Fruit fly (Drosophila melanogaster): ENCODE data around the gene Ugt305A1.

The Ugt305A1 gene

dm6 chr3L:4070221-4070995 is 10.8 kb downstream of the Ugt305A1 start (continued):
- TF ChIP-seq CG9139 (GFP tag; optimal IDR thresholded peaks at IDR 0.05) (peak; percentile 91), Hr38 (GFP tag; optimal IDR thresholded peaks at IDR 0.05) (peak; percentile 88), Blimp-1 (GFP tag; optimal IDR thresholded peaks at IDR 0.05) (peak; percentile 91), dac (GFP tag; optimal IDR thresholded peaks at IDR 0.05) (peak; percentile 97), vri (GFP tag; optimal IDR thresholded peaks at IDR 0.05) (peak; percentile 97), ss (GFP tag; optimal IDR thresholded peaks at IDR 0.05) (peak; percentile 95 to 98), Sox15 (GFP tag; optimal IDR thresholded peaks at IDR 0.05) (peak; percentile 98), cyc (GFP tag; optimal IDR thresholded peaks at IDR 0.05) (peak; percentile 99), eg (GFP tag; IDR thresholded peaks at IDR 0.05) (peak; percentile 99), CG6854 (GFP tag; optimal IDR thresholded peaks at IDR 0.05) (peak; percentile 97), Hr39 (GFP tag; optimal IDR thresholded peaks at IDR 0.05) (peak; percentile 99), esn (GFP tag; optimal IDR thresholded peaks at IDR 0.05) (peak; percentile 99), acj6 (GFP tag; optimal IDR thresholded peaks at IDR 0.05) (peak; percentile 99), CG15336 (GFP tag; IDR thresholded peaks at IDR 0.05) (peak; percentile 99), CG8632 (GFP tag; optimal IDR thresholded peaks at IDR 0.05) (peak; percentile 96), lz (GFP tag; optimal IDR thresholded peaks at IDR 0.05) (peak; percentile 99), CG16779 (tag; optimal IDR thresholded peaks at IDR 0.05) (peak; percentile 91), CG6276 (GFP tag; optimal IDR thresholded peaks at IDR 0.05) (peak; percentile 97), Sox102F (GFP tag; optimal IDR thresholded peaks at IDR 0.05) (peak; percentile 98), OdsH (GFP tag; optimal IDR thresholded peaks at IDR 0.05) (peak; percentile 99), Smox (GFP tag; optimal IDR thresholded peaks at IDR 0.05) (peak; percentile 98), Ets96B (tag; optimal IDR thresholded peaks at IDR 0.05) (peak; percentile 98), topi (GFP tag; optimal IDR thresholded peaks at IDR 0.05) (peak; percentile 97), CG6808 (GFP tag; optimal IDR thresholded peaks at IDR 0.05) (peak; percentile 95), CG8319 (GFP tag; optimal IDR thresholded peaks at IDR 0.05) (peak; percentile 96), CG11294 (GFP tag; IDR thresholded peaks at IDR 0.05) (peak; percentile 98), svp (GFP tag) (peak; percentile 99), CG7368 (GFP tag; optimal IDR thresholded peaks at IDR 0.05) (peak; percentile 97), CG4318 (GFP tag; optimal IDR thresholded peaks at IDR 0.05) (peak; percentile 97), CG8119 (GFP tag; IDR thresholded peaks at IDR 0.05) (peak; percentile 98), spab (GFP tag; optimal IDR thresholded peaks at IDR 0.05) (peak; percentile 96), pdm3 (GFP tag; optimal IDR thresholded peaks at IDR 0.05) (peak; percentile 99), dsx (GFP tag; optimal IDR thresholded peaks at IDR 0.05; ENCODE audit: poor library complexity, severe bottlenecking) (peak; percentile 94), achi (GFP tag; optimal IDR thresholded peaks at IDR 0.05) (peak; percentile 98), net (GFP tag; optimal IDR thresholded peaks at IDR 0.05) (peak; percentile 99), salr (GFP tag; optimal IDR thresholded peaks at IDR 0.05) (peak; percentile 98), CG32006 (GFP tag; optimal IDR thresholded peaks at IDR 0.05) (peak; percentile 99)

dm6 chr3L:4070996-4071379 is 11.4 kb downstream of the Ugt305A1 start:
- TF ChIP-seq CG32006 (GFP tag; optimal IDR thresholded peaks at IDR 0.05) (peak; percentile 44), CG3032 (tag; optimal IDR thresholded peaks at IDR 0.05) (peak; percentile 91), Hr39 (GFP tag; optimal IDR thresholded peaks at IDR 0.05) (peak; percentile 85), CG11762 (GFP tag; optimal IDR thresholded peaks at IDR 0.05; ENCODE audit: insufficient read depth) (peak; percentile 85), Smox (GFP tag; optimal IDR thresholded peaks at IDR 0.05) (peak; percentile 55), fd59A (GFP tag; optimal IDR thresholded peaks at IDR 0.05) (peak; percentile 62), CG11902 (GFP tag; optimal IDR thresholded peaks at IDR 0.05) (peak; percentile 70), CG6163 (GFP tag; IDR thresholded peaks at IDR 0.05) (peak; percentile 97), CG10669 (GFP tag; optimal IDR thresholded peaks at IDR 0.05) (peak; percentile 91), net (GFP tag; optimal IDR thresholded peaks at IDR 0.05) (no peak), CG10631 (GFP tag; optimal IDR thresholded peaks at IDR 0.05) (peak; percentile 86), CG6808 (GFP tag; optimal IDR thresholded peaks at IDR 0.05) (peak; percentile 37), salr (GFP tag; optimal IDR thresholded peaks at IDR 0.05) (peak; percentile 52 to 93), Blimp-1 (GFP tag; optimal IDR thresholded peaks at IDR 0.05) (no peak), achi (GFP tag; optimal IDR thresholded peaks at IDR 0.05) (peak; percentile 76), Ets21C (GFP tag; optimal IDR thresholded peaks at IDR 0.05) (peak; percentile 52), Eip78C (GFP tag) (peak; percentile 95), lz (GFP tag; optimal IDR thresholded peaks at IDR 0.05) (peak; percentile 38), esn (GFP tag; optimal IDR thresholded peaks at IDR 0.05) (no peak), cyc (GFP tag; optimal IDR thresholded peaks at IDR 0.05) (peak; percentile 86), Gug (GFP tag; IDR thresholded peaks at IDR 0.05) (peak; percentile 94), CG6854 (GFP tag; optimal IDR thresholded peaks at IDR 0.05) (no peak), CG16779 (tag; optimal IDR thresholded peaks at IDR 0.05) (no peak), Sox102F (GFP tag; optimal IDR thresholded peaks at IDR 0.05) (peak; percentile 72), topi (GFP tag; optimal IDR thresholded peaks at IDR 0.05) (peak; percentile 83), dac (GFP tag; optimal IDR thresholded peaks at IDR 0.05) (peak; percentile 40), CG8319 (GFP tag; optimal IDR thresholded peaks at IDR 0.05) (peak; percentile 40), Ets96B (tag; optimal IDR thresholded peaks at IDR 0.05) (peak; percentile 94)
